Worm (Caenorhabditis elegans) whole organism, young adult: ENCODE data around the gene clec-47.

Experiments used
- B0035.1 ChIP-seq: sonication (generic microtip); optimal IDR thresholded peaks from 2 replicates; lab custom pipeline; 2016; ENCODE audit warnings: missing genetic modification characterization, mild to moderate bottlenecking, missing compliant biosample characterization, missing genotype, missing genetic modification reagents
- B0261.1 ChIP-seq: sonication (generic microtip); optimal IDR thresholded peaks from 2 replicates; lab custom pipeline; 2016; ENCODE audit warnings: mild to moderate bottlenecking, missing genetic modification characterization, moderate library complexity, missing compliant biosample characterization
- C17E4.6 ChIP-seq: fragments of 200-800 bp; sonication (Bioruptor generic); IDR thresholded peaks from 2 replicates; pipeline ENCODE4 v1.3.6; 2022; ENCODE audit warnings: missing genetic modification reagents, missing genetic modification characterization, missing compliant biosample characterization
- D2030.7 ChIP-seq: fragments of 200-800 bp; sonication (Bioruptor generic); IDR thresholded peaks from 2 replicates; pipeline ENCODE4 v1.3.6; 2022; ENCODE audit warnings: missing genetic modification reagents, missing genetic modification characterization, missing compliant biosample characterization
- F10E7.11 ChIP-seq: sonication (generic microtip); optimal IDR thresholded peaks from 2 replicates; lab custom pipeline; 2017; ENCODE audit warnings: mild to moderate bottlenecking, missing genetic modification characterization, moderate library complexity, missing compliant biosample characterization
- F22D6.2 ChIP-seq: sonication (generic microtip); optimal IDR thresholded peaks from 2 replicates; lab custom pipeline; 2016; ENCODE audit warnings: mild to moderate bottlenecking, missing genetic modification characterization, missing compliant biosample characterization
- F23B12.7 ChIP-seq: sonication (generic microtip); optimal IDR thresholded peaks from 2 replicates; lab custom pipeline; 2017; ENCODE audit warnings: missing genetic modification characterization, mild to moderate bottlenecking, missing compliant biosample characterization, antibody characterized with exemption, moderate library complexity; ENCODE audit not compliant: insufficient read depth
- Y53F4B.3 ChIP-seq: fragments of 200-800 bp; sonication (Bioruptor generic); IDR thresholded peaks from 2 replicates; pipeline ENCODE4 v1.3.6; 2022; ENCODE audit warnings: missing genetic modification reagents, missing genetic modification characterization, missing compliant biosample characterization
- Y53G8AR.9 ChIP-seq: fragments of 200-800 bp; sonication (Bioruptor generic); conservative IDR thresholded peaks from 2 replicates; pipeline ENCODE4 v1.3.6; 2022; ENCODE audit warnings: missing genetic modification reagents, missing genetic modification characterization, missing compliant biosample characterization
- Y56A3A.18 ChIP-seq: fragments of 200-800 bp; sonication (Bioruptor generic); IDR thresholded peaks from 2 replicates; pipeline ENCODE4 v1.3.6; 2022; ENCODE audit warnings: missing genetic modification reagents, missing genetic modification characterization, missing compliant biosample characterization
- Y79H2A.3 ChIP-seq: fragments of 200-800 bp; sonication (Bioruptor generic); conservative IDR thresholded peaks from 2 replicates; pipeline ENCODE4 v1.3.6; 2022; ENCODE audit warnings: missing genetic modification reagents, missing genetic modification characterization, missing compliant biosample characterization
- atf-7 ChIP-seq: sonication (generic microtip); optimal IDR thresholded peaks from 2 replicates; lab custom pipeline; 2017; ENCODE audit warnings: mild to moderate bottlenecking, missing genetic modification characterization, missing compliant biosample characterization
- bed-1 ChIP-seq: fragments of 200-800 bp; sonication (Bioruptor generic); IDR thresholded peaks from 2 replicates; pipeline ENCODE4 v1.3.6; 2022; ENCODE audit warnings: missing genetic modification reagents, missing genetic modification characterization, missing compliant biosample characterization
- cebp-2 ChIP-seq: fragments of 200-800 bp; sonication (Bioruptor generic); IDR thresholded peaks from 2 replicates; pipeline ENCODE4 v1.3.6; 2022; ENCODE audit warnings: missing genetic modification characterization, missing compliant biosample characterization
- ceh-100 ChIP-seq: fragments of 200-800 bp; sonication (Bioruptor generic); IDR thresholded peaks from 2 replicates; pipeline ENCODE4 v1.3.6; 2022; ENCODE audit warnings: missing genetic modification reagents, missing genetic modification characterization, missing compliant biosample characterization
- ceh-79 ChIP-seq: sonication (generic microtip); optimal IDR thresholded peaks from 2 replicates; lab custom pipeline; 2017; ENCODE audit warnings: mild to moderate bottlenecking, missing genetic modification characterization, missing compliant biosample characterization
- efl-1 ChIP-seq: fragments of 150-350 bp; optimal IDR thresholded peaks from 2 replicates; lab custom pipeline; 2014; ENCODE audit warnings: missing biosample characterization, missing genetic modification reagents, missing genetic modification characterization
- ets-4 ChIP-seq: fragments of 200-800 bp; sonication (Bioruptor generic); optimal IDR thresholded peaks from 2 replicates; lab custom pipeline; 2018; ENCODE audit warnings: mild to moderate bottlenecking, missing genetic modification characterization, missing compliant biosample characterization
- lsy-27 ChIP-seq: sonication (generic microtip); optimal IDR thresholded peaks from 2 replicates; lab custom pipeline; 2017; ENCODE audit warnings: missing genetic modification characterization, mild to moderate bottlenecking, missing compliant biosample characterization, antibody characterized with exemption, missing genotype, borderline replicate concordance; ENCODE audit not compliant: insufficient read depth
- mel-28 ChIP-seq: sonication (generic microtip); optimal IDR thresholded peaks from 2 replicates; lab custom pipeline; 2016; ENCODE audit warnings: borderline replicate concordance, mild to moderate bottlenecking, missing genetic modification characterization, missing compliant biosample characterization
- nfya-1 ChIP-seq: sonication (generic microtip); optimal IDR thresholded peaks from 2 replicates; lab custom pipeline; 2017; ENCODE audit warnings: antibody characterized with exemption, missing compliant biosample characterization, missing genetic modification characterization, borderline replicate concordance; ENCODE audit not compliant: insufficient read depth
- nhr-90 ChIP-seq: sonication (generic microtip); optimal IDR thresholded peaks from 2 replicates; lab custom pipeline; 2016; ENCODE audit warnings: missing genotype, mild to moderate bottlenecking, missing genetic modification characterization, missing compliant biosample characterization
- rcor-1 ChIP-seq: fragments of 200-800 bp; sonication (Bioruptor generic); IDR thresholded peaks from 2 replicates; pipeline ENCODE4 v1.3.6; 2022; ENCODE audit warnings: missing genetic modification reagents, missing genetic modification characterization, missing compliant biosample characterization
- repo-1 ChIP-seq: sonication (generic microtip); optimal IDR thresholded peaks from 2 replicates; lab custom pipeline; 2017; ENCODE audit warnings: mild to moderate bottlenecking, missing genetic modification characterization, missing compliant biosample characterization
- rpc-1 ChIP-seq, 2 experiments: fragments of 150-350 bp in 1 of 2; sonication (generic microtip) in 1 of 2; optimal IDR thresholded peaks; 2 replicates each; lab custom pipeline; 2014 to 2018; ENCODE audit warnings: missing biosample characterization in 1 of 2, missing genetic modification characterization in 1 of 2, missing genetic modification reagents in 1 of 2, missing genotype in 1 of 2
- snpc-1.3 ChIP-seq: sonication (generic microtip); optimal IDR thresholded peaks from 2 replicates; lab custom pipeline; 2017; ENCODE audit warnings: missing genetic modification characterization, mild to moderate bottlenecking, missing compliant biosample characterization, antibody characterized with exemption, moderate library complexity, missing genotype, missing genetic modification reagents; ENCODE audit not compliant: insufficient read depth
- snpc-3.4 ChIP-seq: sonication (generic microtip); optimal IDR thresholded peaks from 2 replicates; lab custom pipeline; 2017; ENCODE audit warnings: missing genetic modification characterization, mild to moderate bottlenecking, missing compliant biosample characterization, antibody characterized with exemption, moderate library complexity, missing genotype, missing genetic modification reagents
- tlf-1 ChIP-seq: fragments of 200-800 bp; sonication (Bioruptor generic); optimal IDR thresholded peaks from 2 replicates; lab custom pipeline; 2018; ENCODE audit warnings: mild to moderate bottlenecking, missing genetic modification characterization, missing compliant biosample characterization
- unc-62 ChIP-seq: fragments of 150-350 bp; optimal IDR thresholded peaks from 2 replicates; lab custom pipeline; 2014; ENCODE audit warnings: missing biosample characterization, missing genetic modification reagents, missing genetic modification characterization
- ztf-18 ChIP-seq: sonication (generic microtip); optimal IDR thresholded peaks from 2 replicates; lab custom pipeline; 2016; ENCODE audit warnings: missing genotype, mild to moderate bottlenecking, missing genetic modification characterization, missing compliant biosample characterization
- ztf-25 ChIP-seq: fragments of 200-800 bp; sonication (Bioruptor generic); IDR thresholded peaks from 2 replicates; pipeline ENCODE4 v1.3.6; 2022; ENCODE audit warnings: missing genetic modification reagents, missing genetic modification characterization, missing compliant biosample characterization
- ztf-6 ChIP-seq: fragments of 200-800 bp; sonication (Bioruptor generic); IDR thresholded peaks from 2 replicates; pipeline ENCODE4 v1.3.6; 2022; ENCODE audit warnings: missing genetic modification reagents, missing genetic modification characterization, missing compliant biosample characterization

Gene clec-47

ce11 chrV:15147776-15148175 is 27.8 kb upstream of the clec-47 start, which contains the start of gene T09F5.20:
Gene T09F5.20 (minus strand): TSS chrV:15147876.
- no peak for TF ChIP-seq Y53G8AR.9 (GFP tag; lab: Robert Waterston, UW)
- TF ChIP-seq snpc-3.4 (tag; lab: Kevin White, UChicago), result no peak
- TF ChIP-seq ceh-100, result no peak
- no peak for TF ChIP-seq ztf-25 (GFP tag; lab: Robert Waterston, UW)
- TF ChIP-seq nfya-1 (tag; lab: Kevin White, UChicago), result no peak
- TF ChIP-seq C17E4.6 (GFP tag; lab: Robert Waterston, UW), result no peak
- TF ChIP-seq rcor-1 (GFP tag; lab: Robert Waterston, UW), result no peak
- TF ChIP-seq lsy-27 (tag; lab: Kevin White, UChicago), result no peak
- TF ChIP-seq unc-62, result no peak
- TF ChIP-seq repo-1, result no peak
- no peak for TF ChIP-seq tlf-1 (GFP tag; lab: Kevin White, UChicago)
- TF ChIP-seq, all 124 proteins: peak for 0

DNA sequence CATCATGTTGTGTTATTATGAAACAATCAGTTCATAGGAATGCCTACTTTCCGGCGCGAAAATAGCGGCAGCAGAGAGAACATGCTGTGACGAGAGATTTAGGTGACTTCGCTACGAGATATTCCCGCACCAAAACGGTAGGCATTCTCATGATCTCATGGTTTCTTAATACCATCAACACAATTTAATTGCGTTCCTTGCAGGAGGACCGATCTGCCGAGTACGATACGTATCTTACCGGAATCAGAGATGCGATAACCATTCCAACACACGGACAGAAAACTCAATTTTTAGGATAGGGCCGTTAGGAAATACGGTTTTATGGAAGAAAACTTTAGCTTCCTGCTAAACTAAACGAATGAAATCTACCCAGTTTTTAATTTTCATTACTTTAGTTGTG is 26.8 kb upstream of the clec-47 start, which contains the start of gene T09F5.1:
T09F5.1 (plus strand) TSS at position 301 of the 400 bp plus-strand sequence.
- TF ChIP-seq efl-1 (no peak), F10E7.11 (tag; lab: Kevin White, UChicago) (no peak), lsy-27 (tag; lab: Kevin White, UChicago) (no peak), snpc-1.3 (tag; lab: Kevin White, UChicago) (no peak), nhr-90 (tag; lab: Kevin White, UChicago) (no peak), Y56A3A.18 (GFP tag; lab: Robert Waterston, UW) (no peak), B0035.1 (no peak), atf-7 (tag; lab: Kevin White, UChicago) (no peak), Y53F4B.3 (GFP tag; lab: Robert Waterston, UW) (no peak)

- no peak for TF ChIP-seq ztf-18
- TF ChIP-seq mel-28 (tag; lab: Kevin White, UChicago), result no peak
- no peak for TF ChIP-seq F22D6.2
- TF ChIP-seq ets-4, result no peak
- no peak for TF ChIP-seq snpc-3.4 (tag; lab: Kevin White, UChicago)
- TF ChIP-seq efl-1, result no peak
- TF ChIP-seq rpc-1 (optimal IDR thresholded peaks at IDR 0.05; lab: Kevin White, UChicago), result no peak
- TF ChIP-seq rpc-1 (tag; optimal IDR thresholded peaks at IDR 0.05; lab: Kevin White, UChicago), result no peak
- no peak for TF ChIP-seq B0261.1 (tag; lab: Kevin White, UChicago)
Observed at ce11 chrV:15150176-15150575, 25.4 kb upstream of the clec-47 start.

DNA sequence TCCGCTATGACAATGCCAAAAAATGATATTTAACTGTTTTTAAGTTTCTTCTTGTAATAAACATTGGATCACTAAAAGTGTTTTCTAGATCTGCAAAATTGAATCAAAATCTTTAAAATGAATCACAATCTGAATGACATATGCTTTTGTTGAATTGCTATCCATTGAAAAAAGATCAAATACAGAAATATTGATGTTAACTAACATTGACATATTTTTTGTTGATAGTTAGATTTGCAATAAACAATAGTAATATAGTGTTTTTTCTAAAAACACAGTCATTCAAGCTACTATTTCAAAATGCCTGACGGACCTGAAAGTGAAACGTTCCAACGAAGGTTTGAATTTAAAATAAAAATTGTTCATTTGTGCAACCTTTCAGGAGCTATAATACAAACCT is 24.9 kb upstream of the clec-47 start, which contains the start of gene T09F5.2:
T09F5.2 (plus strand) TSS at position 301 of the 400 bp plus-strand sequence.
- no peak for TF ChIP-seq bed-1
- TF ChIP-seq D2030.7 (GFP tag; lab: Robert Waterston, UW), result no peak
- TF ChIP-seq F22D6.2, result no peak
- no peak for TF ChIP-seq Y79H2A.3
- no peak for TF ChIP-seq ceh-79 (tag; lab: Kevin White, UChicago)

- TF ChIP-seq ztf-6 (no peak), efl-1 (no peak), cebp-2 (GFP tag; lab: Robert Waterston, UW) (no peak), F23B12.7 (no peak)
Observed at ce11 chrV:15152010-15152409, 23.5 kb upstream of the clec-47 start.
